Worm (Caenorhabditis elegans) whole organism, L4 larva: ENCODE data around the gene F59B10.5.
A peak's percentile ranks its signal among the peaks of the same experiment; 100 is the strongest.

ENCODE experiments used
- Y5F2A.4 ChIP-seq: fragments of 200-800 bp; sonication (Bioruptor generic); optimal IDR thresholded peaks from 2 replicates; lab custom pipeline; 2018; ENCODE audit warnings: mild to moderate bottlenecking, missing genetic modification characterization, missing compliant biosample characterization
- ama-1 ChIP-seq: fragments of 150-350 bp; optimal IDR thresholded peaks from 2 replicates; lab custom pipeline; 2014; ENCODE audit warnings: inconsistent platforms, mixed read lengths
- fos-1 ChIP-seq: fragments of 150-350 bp; optimal IDR thresholded peaks from 2 replicates; lab custom pipeline; 2014; ENCODE audit warnings: missing biosample characterization, missing genetic modification characterization
- nhr-28 ChIP-seq: fragments of 150-350 bp; optimal IDR thresholded peaks from 2 replicates; lab custom pipeline; 2014; ENCODE audit warnings: missing biosample characterization, missing genetic modification characterization
- snpc-4 ChIP-seq: fragments of 150-350 bp; optimal IDR thresholded peaks from 2 replicates; lab custom pipeline; 2014; ENCODE audit warnings: missing biosample characterization, missing genetic modification characterization
- unc-39 ChIP-seq: sonication (generic microtip); optimal IDR thresholded peaks from 2 replicates; lab custom pipeline; 2017; ENCODE audit warnings: missing biosample characterization, missing genetic modification characterization
- zip-11 ChIP-seq: fragments of 200-800 bp; sonication (Bioruptor generic); IDR thresholded peaks from 2 replicates; pipeline ENCODE4 v1.3.6; 2022; ENCODE audit warnings: missing genetic modification characterization, missing compliant biosample characterization

DNA sequence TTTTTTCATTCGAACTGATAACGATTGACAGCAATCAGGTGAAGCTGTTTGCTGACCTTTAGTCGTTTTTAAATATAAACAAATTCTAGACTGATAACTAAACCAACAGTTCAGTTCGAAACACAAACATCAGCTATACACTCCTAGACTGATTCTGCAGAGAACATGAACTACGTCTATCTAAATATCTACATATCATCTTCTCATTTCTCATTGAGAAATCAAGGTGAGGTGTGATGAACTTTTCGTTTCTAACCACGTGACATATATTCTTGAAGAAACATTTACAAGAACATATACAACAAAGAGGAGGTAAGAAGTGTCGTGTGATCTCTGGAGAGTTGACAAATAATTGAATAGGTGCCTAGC lies 33.7 kb upstream of the F59B10.5 start:
- no peak for TF ChIP-seq unc-39 (tag; lab: Kevin White, UChicago)
- TF ChIP-seq nhr-28 (tag; lab: Kevin White, UChicago), result peak; percentile 87
- no peak for TF ChIP-seq ama-1 (lab: Kevin White, UChicago)
- TF ChIP-seq fos-1 (tag; lab: Kevin White, UChicago), result no peak
- TF ChIP-seq snpc-4 (tag; lab: Kevin White, UChicago), result no peak
- TF ChIP-seq zip-11, result no peak
- TF ChIP-seq Y5F2A.4, result no peak
